Fruit fly (Drosophila melanogaster) whole organism, embryonic: Measurements from ENCODE around the gene eIF3h.

Source experiments
- Abd-B ChIP-seq: fragments of 200-800 bp; sonication (Bioruptor generic); optimal IDR thresholded peaks from 2 replicates; lab custom pipeline; 2018; ENCODE audit warnings: missing biosample characterization, mild to moderate bottlenecking, missing genetic modification characterization, moderate library complexity
- Aef1 ChIP-seq: fragments of 200-800 bp; sonication (Bioruptor generic); IDR thresholded peaks from 3 replicates; pipeline ENCODE4 v1.3.6; 2022; ENCODE audit warnings: missing biosample characterization, missing genetic modification characterization
- CG12104 ChIP-seq: fragments of 200-800 bp; sonication (Bioruptor generic); optimal IDR thresholded peaks from 3 replicates; lab custom pipeline; 2016; ENCODE audit warnings: missing biosample characterization, missing genetic modification characterization
- CG14965 ChIP-seq: fragments of 200-800 bp; sonication (Bioruptor generic); optimal IDR thresholded peaks from 2 replicates; lab custom pipeline; 2016; ENCODE audit warnings: missing biosample characterization, missing genetic modification characterization, borderline replicate concordance
- CG15011 ChIP-seq: fragments of 200-800 bp; sonication (Bioruptor generic); optimal IDR thresholded peaks from 3 replicates; lab custom pipeline; 2018; ENCODE audit warnings: missing biosample characterization, mild to moderate bottlenecking, missing genetic modification characterization
- CG1602 ChIP-seq: fragments of 200-800 bp; sonication (Bioruptor generic); optimal IDR thresholded peaks from 3 replicates; lab custom pipeline; 2016; ENCODE audit warnings: missing biosample characterization, missing genetic modification characterization
- CG1647 ChIP-seq: fragments of 200-800 bp; sonication (Bioruptor generic); optimal IDR thresholded peaks from 3 replicates; lab custom pipeline; 2016; ENCODE audit warnings: missing biosample characterization, missing genetic modification characterization
- CG17385 ChIP-seq: fragments of 200-800 bp; sonication (Bioruptor generic); optimal IDR thresholded peaks from 3 replicates; lab custom pipeline; 2018; ENCODE audit warnings: missing biosample characterization, mild to moderate bottlenecking, missing genetic modification characterization
- CG18262 ChIP-seq: fragments of 200-800 bp; optimal IDR thresholded peaks from 3 replicates; lab custom pipeline; 2019; ENCODE audit warnings: missing biosample characterization, mild to moderate bottlenecking, missing genetic modification characterization, moderate library complexity
- CG18476 ChIP-seq: fragments of 200-800 bp; sonication (Bioruptor generic); optimal IDR thresholded peaks from 2 replicates; lab custom pipeline; 2016; ENCODE audit warnings: missing biosample characterization, mild to moderate bottlenecking, missing genetic modification characterization
- CG30403 ChIP-seq: fragments of 200-800 bp; sonication (Bioruptor generic); optimal IDR thresholded peaks from 3 replicates; lab custom pipeline; 2016; ENCODE audit warnings: missing biosample characterization, missing genetic modification characterization
- CG3726 ChIP-seq: fragments of 200-800 bp; sonication (Bioruptor generic); IDR thresholded peaks from 3 replicates; pipeline ENCODE4, ENCODE4 v1.3.6; 2022; ENCODE audit warnings: missing biosample characterization, missing genetic modification characterization
- CG3838 ChIP-seq: fragments of 200-800 bp; sonication (Bioruptor generic); optimal IDR thresholded peaks from 3 replicates; lab custom pipeline; 2016; ENCODE audit warnings: missing biosample characterization, missing genetic modification characterization
- CG7745 ChIP-seq: fragments of 200-800 bp; sonication (Bioruptor generic); optimal IDR thresholded peaks from 2 replicates; lab custom pipeline; 2018; ENCODE audit warnings: missing biosample characterization, mild to moderate bottlenecking, missing genetic modification characterization, moderate library complexity
- CG7928 ChIP-seq: fragments of 200-800 bp; sonication (Bioruptor generic); optimal IDR thresholded peaks from 2 replicates; lab custom pipeline; 2017; ENCODE audit warnings: missing biosample characterization, mild to moderate bottlenecking, missing genetic modification characterization
- CG8359 ChIP-seq: fragments of 200-800 bp; sonication (Bioruptor generic); optimal IDR thresholded peaks from 2 replicates; lab custom pipeline; 2017; ENCODE audit warnings: missing biosample characterization, mild to moderate bottlenecking, missing genetic modification characterization, borderline replicate concordance
- CG9817 ChIP-seq: fragments of 200-800 bp; sonication (Bioruptor generic); optimal IDR thresholded peaks from 2 replicates; lab custom pipeline; 2018; ENCODE audit warnings: missing biosample characterization, mild to moderate bottlenecking, missing genetic modification characterization, moderate library complexity
- Dek ChIP-seq: fragments of 200-800 bp; sonication (Bioruptor generic); optimal IDR thresholded peaks from 3 replicates; lab custom pipeline; 2019; ENCODE audit warnings: missing biosample characterization, mild to moderate bottlenecking, missing genetic modification characterization, moderate library complexity
- Doc3 ChIP-seq: fragments of 200-800 bp; sonication (Bioruptor generic); IDR thresholded peaks from 3 replicates; pipeline ENCODE4 v1.3.6; 2022; ENCODE audit warnings: missing biosample characterization, missing genetic modification characterization; ENCODE audit not compliant: partially characterized antibody
- Drgx ChIP-seq: fragments of 200-800 bp; sonication (Bioruptor generic); IDR thresholded peaks from 2 replicates; pipeline ENCODE4 v1.3.6; 2022; ENCODE audit warnings: missing biosample characterization, missing genetic modification characterization
- HHEX ChIP-seq: fragments of 200-800 bp; sonication (Bioruptor generic); optimal IDR thresholded peaks from 3 replicates; lab custom pipeline; 2017; ENCODE audit warnings: missing biosample characterization, mild to moderate bottlenecking, missing genetic modification characterization, missing genetic modification reagents
- Hey ChIP-seq: fragments of 200-800 bp; sonication (Bioruptor generic); optimal IDR thresholded peaks from 3 replicates; lab custom pipeline; 2018; ENCODE audit warnings: missing biosample characterization, mild to moderate bottlenecking, missing genetic modification characterization
- Hmx ChIP-seq: fragments of 200-800 bp; sonication (Bioruptor generic); optimal IDR thresholded peaks from 2 replicates; lab custom pipeline; 2016; ENCODE audit warnings: missing biosample characterization, missing genetic modification characterization
- Lim3 ChIP-seq: fragments of 200-800 bp; sonication (Bioruptor generic); IDR thresholded peaks from 2 replicates; pipeline ENCODE4 v1.3.6; 2022; ENCODE audit warnings: missing biosample characterization, missing genetic modification characterization
- MBD-R2 ChIP-seq: fragments of 200-800 bp; sonication (Bioruptor generic); IDR thresholded peaks from 2 replicates; pipeline ENCODE4 v1.3.6; 2022; ENCODE audit warnings: missing biosample characterization, missing genetic modification characterization
- MTF-1 ChIP-seq: fragments of 200-800 bp; sonication (Bioruptor generic); optimal IDR thresholded peaks from 2 replicates; lab custom pipeline; 2018; ENCODE audit warnings: missing biosample characterization, mild to moderate bottlenecking, missing genetic modification characterization, borderline replicate concordance
- NFAT ChIP-seq: fragments of 200-800 bp; sonication (Bioruptor generic); IDR thresholded peaks from 2 replicates; pipeline ENCODE4 v1.3.6; 2022; ENCODE audit warnings: missing biosample characterization, missing genetic modification characterization
- Side ChIP-seq: fragments of 200-800 bp; sonication (Bioruptor generic); optimal IDR thresholded peaks from 2 replicates; lab custom pipeline; 2016; ENCODE audit warnings: missing biosample characterization, missing genetic modification characterization
- Sox102F ChIP-seq: fragments of 200-800 bp; sonication (Bioruptor generic); optimal IDR thresholded peaks from 2 replicates; lab custom pipeline; 2018; ENCODE audit warnings: missing biosample characterization, mild to moderate bottlenecking, missing genetic modification characterization, moderate library complexity
- TFAM ChIP-seq: fragments of 200-800 bp; sonication (Bioruptor generic); optimal IDR thresholded peaks from 2 replicates; lab custom pipeline; 2017; ENCODE audit warnings: missing biosample characterization, missing genetic modification characterization, inconsistent platforms
- Tbp ChIP-seq: fragments of >200 bp; optimal IDR thresholded peaks from 2 replicates; lab custom pipeline; 2018; ENCODE audit warnings: missing biosample characterization, missing genetic modification characterization
- Trl ChIP-seq, 3 experiments: fragments of >200 bp in 2 of 3; fragments of 200-800 bp in 1 of 3; sonication (Bioruptor generic) in 1 of 3; optimal IDR thresholded peaks; 2 replicates in 1 of 3; 3 replicates in 2 of 3; lab custom pipeline; 2016 to 2017; ENCODE audit warnings: missing biosample characterization in 1 of 3, missing genetic modification characterization in 1 of 3
- br ChIP-seq: fragments of >200 bp; optimal IDR thresholded peaks from 2 replicates; lab custom pipeline; 2017
- chif ChIP-seq, 2 experiments: fragments of 200-800 bp; sonication (Bioruptor generic); optimal IDR thresholded peaks; 3 replicates each; lab custom pipeline; 2016; ENCODE audit warnings: missing biosample characterization in 2 of 2, missing genetic modification characterization in 2 of 2
- chinmo ChIP-seq: fragments of 200-800 bp; sonication (Bioruptor generic); IDR thresholded peaks from 4 replicates; pipeline ENCODE4 v1.3.6; 2022; ENCODE audit warnings: missing biosample characterization, missing genetic modification characterization; ENCODE audit not compliant: partially characterized antibody
- croc ChIP-seq: fragments of 200-800 bp; sonication (Bioruptor generic); conservative IDR thresholded peaks from 3 replicates; pipeline ENCODE4 v1.3.6; 2022; ENCODE audit warnings: missing biosample characterization, missing genetic modification characterization
- crol ChIP-seq: fragments of 200-800 bp; sonication (Bioruptor generic); IDR thresholded peaks from 2 replicates; pipeline ENCODE4 v1.3.6; 2022; ENCODE audit warnings: missing biosample characterization, missing genetic modification characterization
- cwo ChIP-seq: fragments of 200-800 bp; sonication (Bioruptor generic); optimal IDR thresholded peaks from 3 replicates; lab custom pipeline; 2017; ENCODE audit warnings: missing biosample characterization, missing genetic modification characterization, mild to moderate bottlenecking, moderate library complexity, missing genetic modification reagents
- dmrt99B ChIP-seq: fragments of 200-800 bp; sonication (Bioruptor generic); optimal IDR thresholded peaks from 2 replicates; lab custom pipeline; 2018; ENCODE audit warnings: missing biosample characterization, mild to moderate bottlenecking, missing genetic modification characterization, moderate library complexity
- fd64A ChIP-seq: fragments of 200-800 bp; sonication (Bioruptor generic); optimal IDR thresholded peaks from 3 replicates; lab custom pipeline; 2018; ENCODE audit warnings: missing biosample characterization, mild to moderate bottlenecking, missing genetic modification characterization
- gfzf ChIP-seq: fragments of 200-800 bp; sonication (Bioruptor generic); optimal IDR thresholded peaks from 2 replicates; lab custom pipeline; 2016; ENCODE audit warnings: missing biosample characterization, mild to moderate bottlenecking, missing genetic modification characterization, moderate library complexity
- hkb ChIP-seq, 2 experiments: fragments of 200-800 bp in 1 of 2; fragments of >200 bp in 1 of 2; sonication (Bioruptor generic) in 1 of 2; IDR thresholded peaks in 1 of 2; optimal IDR thresholded peaks in 1 of 2; 2 replicates each; pipeline versions ENCODE4 v1.3.6 to Lab custom; 2017 to 2022; ENCODE audit warnings: missing biosample characterization in 1 of 2, missing genetic modification characterization in 1 of 2
- inv ChIP-seq: fragments of 200-800 bp; sonication (Bioruptor generic); IDR thresholded peaks from 2 replicates; pipeline ENCODE4 v1.3.6; 2022; ENCODE audit warnings: missing biosample characterization, missing genetic modification characterization; ENCODE audit not compliant: partially characterized antibody
- pros ChIP-seq: fragments of 200-800 bp; sonication (Bioruptor generic); optimal IDR thresholded peaks from 3 replicates; lab custom pipeline; 2019; ENCODE audit warnings: missing biosample characterization, mild to moderate bottlenecking, missing genetic modification characterization, moderate library complexity
- pzg ChIP-seq: fragments of 200-800 bp; sonication (Bioruptor generic); optimal IDR thresholded peaks from 3 replicates; lab custom pipeline; 2018; ENCODE audit warnings: missing biosample characterization, mild to moderate bottlenecking, missing genetic modification characterization, moderate library complexity
- ranshi ChIP-seq: fragments of 200-800 bp; sonication (Bioruptor generic); IDR thresholded peaks from 2 replicates; pipeline ENCODE4 v1.3.6; 2022; ENCODE audit warnings: missing biosample characterization, missing genetic modification characterization
- sisA ChIP-seq: fragments of 200-800 bp; sonication (Bioruptor generic); IDR thresholded peaks from 2 replicates; pipeline ENCODE4 v1.3.6; 2022; ENCODE audit warnings: missing biosample characterization, missing genetic modification characterization
- tap ChIP-seq: fragments of 200-800 bp; optimal IDR thresholded peaks from 3 replicates; lab custom pipeline; 2019; ENCODE audit warnings: missing biosample characterization, mild to moderate bottlenecking, missing genetic modification characterization, moderate library complexity
- tio ChIP-seq: fragments of 200-800 bp; sonication (Bioruptor generic); optimal IDR thresholded peaks from 2 replicates; lab custom pipeline; 2017; ENCODE audit warnings: missing biosample characterization, missing genetic modification characterization, inconsistent platforms
- zf30C ChIP-seq: fragments of 200-800 bp; sonication (Bioruptor generic); optimal IDR thresholded peaks from 3 replicates; lab custom pipeline; 2018; ENCODE audit warnings: missing biosample characterization, mild to moderate bottlenecking, missing genetic modification characterization

The eIF3h gene

dm6 chr2L:5093772-5094350, 41.0 kb upstream of the eIF3h start, which contains the start of gene CG5828 (continued):
- TF ChIP-seq CG3726 (GFP tag; lab: Robert Waterston, UW), result no peak
- TF ChIP-seq zf30C, result no peak
- TF ChIP-seq croc, result no peak
- peak; percentile 54 for TF ChIP-seq inv (GFP tag; lab: Robert Waterston, UW)
- no peak for TF ChIP-seq Side (GFP tag; lab: Kevin White, UChicago)
- no peak for TF ChIP-seq CG1602 (GFP tag; lab: Kevin White, UChicago)
- no peak for TF ChIP-seq CG18262 (tag; lab: Kevin White, UChicago)
- no peak for TF ChIP-seq CG3838 (GFP tag; lab: Kevin White, UChicago)
- TF ChIP-seq CG15011 (GFP tag; lab: Kevin White, UChicago), result no peak
- TF ChIP-seq Trl (optimal IDR thresholded peaks at IDR 0.05; lab: Kevin White, UChicago), result no peak
- TF ChIP-seq Trl (GFP tag; optimal IDR thresholded peaks at IDR 0.05; lab: Kevin White, UChicago), result no peak
- peak; percentile 67; the same call in 2 of the 3 replicates for TF ChIP-seq Doc3
- no peak for TF ChIP-seq tap
- no peak for TF ChIP-seq Aef1 (GFP tag; lab: Robert Waterston, UW)
- TF ChIP-seq crol (GFP tag; lab: Robert Waterston, UW), result no peak
- TF ChIP-seq br (lab: Kevin White, UChicago), result no peak
- TF ChIP-seq Tbp, result no peak
- TF ChIP-seq hkb (optimal IDR thresholded peaks at IDR 0.05; lab: Kevin White, UChicago), result no peak
- no peak for TF ChIP-seq hkb (GFP tag; IDR thresholded peaks at IDR 0.05; lab: Robert Waterston, UW)
- no peak for TF ChIP-seq chinmo (GFP tag; lab: Robert Waterston, UW)
- TF ChIP-seq MTF-1 (GFP tag; lab: Kevin White, UChicago), result no peak
- TF ChIP-seq Drgx (GFP tag; lab: Robert Waterston, UW), result no peak
- TF ChIP-seq Hey, result no peak
- no peak for TF ChIP-seq Dek (tag; lab: Kevin White, UChicago)
- no peak for TF ChIP-seq CG8359
- no peak for TF ChIP-seq sisA (GFP tag; lab: Robert Waterston, UW)
- TF ChIP-seq CG14965, result no peak
- no peak for TF ChIP-seq TFAM (GFP tag; lab: Kevin White, UChicago)
- no peak for TF ChIP-seq CG1647 (GFP tag; lab: Kevin White, UChicago)
- TF ChIP-seq Abd-B (GFP tag; lab: Kevin White, UChicago), result no peak
- peak; percentile 58 for TF ChIP-seq MBD-R2 (GFP tag; lab: Robert Waterston, UW)
- no peak for TF ChIP-seq ranshi (GFP tag; lab: Robert Waterston, UW)
- TF ChIP-seq NFAT (GFP tag; lab: Robert Waterston, UW), result no peak
- no peak for TF ChIP-seq dmrt99B (tag; lab: Kevin White, UChicago)
- TF ChIP-seq CG30403 (GFP tag; lab: Kevin White, UChicago), result no peak
- TF ChIP-seq CG7745 (tag; lab: Kevin White, UChicago), result no peak
- no peak for TF ChIP-seq tio (GFP tag; lab: Kevin White, UChicago)
- TF ChIP-seq cwo (GFP tag; lab: Kevin White, UChicago), result no peak
- no peak for TF ChIP-seq HHEX
- no peak for TF ChIP-seq pros
- TF ChIP-seq Hmx (GFP tag; lab: Kevin White, UChicago), result no peak
- TF ChIP-seq CG12104 (GFP tag; lab: Kevin White, UChicago), result no peak
- TF ChIP-seq CG7928, result no peak
- TF ChIP-seq Lim3 (GFP tag; lab: Robert Waterston, UW), result no peak
- TF ChIP-seq fd64A (GFP tag; lab: Kevin White, UChicago), result no peak
- no peak for TF ChIP-seq CG18476 (GFP tag; lab: Kevin White, UChicago)
- TF ChIP-seq CG17385, result no peak
- peak; percentile 45 for TF ChIP-seq pzg (GFP tag; lab: Kevin White, UChicago)
- TF ChIP-seq CG9817 (tag; lab: Kevin White, UChicago), result no peak
- TF ChIP-seq Sox102F (GFP tag; lab: Kevin White, UChicago), result no peak
- peak; percentile 61 for TF ChIP-seq gfzf (GFP tag; lab: Kevin White, UChicago)
- no peak for TF ChIP-seq chif (GFP tag; optimal IDR thresholded peaks at IDR 0.05; lab: Kevin White, UChicago)
